Worm (Caenorhabditis elegans) whole organism, young adult: ENCODE results near the gene D1054.18.

Source experiments
- B0336.3 ChIP-seq: fragments of 200-800 bp; sonication (Bioruptor generic); IDR thresholded peaks from 2 replicates; pipeline ENCODE4 v1.3.6; 2022; ENCODE audit warnings: missing genetic modification characterization, missing compliant biosample characterization
- C06A6.2 ChIP-seq: fragments of 200-800 bp; sonication (Bioruptor generic); conservative IDR thresholded peaks from 2 replicates; pipeline ENCODE4 v1.3.6; 2022; ENCODE audit warnings: missing genetic modification characterization, missing compliant biosample characterization
- F39B2.1 ChIP-seq: fragments of 200-800 bp; sonication (Bioruptor generic); IDR thresholded peaks from 2 replicates; pipeline ENCODE4 v1.3.6; 2022; ENCODE audit warnings: missing genetic modification reagents, missing genetic modification characterization, missing compliant biosample characterization
- F49E8.2 ChIP-seq: sonication (generic microtip); optimal IDR thresholded peaks from 3 replicates; lab custom pipeline; 2017; ENCODE audit warnings: missing genetic modification characterization, mild to moderate bottlenecking, missing compliant biosample characterization, antibody characterized with exemption, moderate library complexity; ENCODE audit not compliant: insufficient read depth
- F57A8.1 ChIP-seq: fragments of 200-800 bp; sonication (Bioruptor generic); optimal IDR thresholded peaks from 2 replicates; lab custom pipeline; 2018; ENCODE audit warnings: mild to moderate bottlenecking, missing genetic modification characterization, moderate library complexity, missing compliant biosample characterization
- K11D2.4 ChIP-seq: fragments of 200-800 bp; sonication (Bioruptor generic); IDR thresholded peaks from 2 replicates; pipeline ENCODE4 v1.3.6; 2022; ENCODE audit warnings: missing genetic modification reagents, missing genetic modification characterization, missing compliant biosample characterization
- T07F8.4 ChIP-seq: sonication (generic microtip); optimal IDR thresholded peaks from 2 replicates; lab custom pipeline; 2016; ENCODE audit warnings: mild to moderate bottlenecking, missing genetic modification characterization, moderate library complexity, missing compliant biosample characterization
- Y79H2A.3 ChIP-seq: fragments of 200-800 bp; sonication (Bioruptor generic); conservative IDR thresholded peaks from 2 replicates; pipeline ENCODE4 v1.3.6; 2022; ENCODE audit warnings: missing genetic modification reagents, missing genetic modification characterization, missing compliant biosample characterization
- Y95B8A.8 ChIP-seq: fragments of 200-800 bp; sonication (Bioruptor generic); IDR thresholded peaks from 2 replicates; pipeline ENCODE4 v1.3.6; 2022; ENCODE audit warnings: missing genetic modification reagents, missing genetic modification characterization, missing compliant biosample characterization
- ZK185.1 ChIP-seq: sonication (generic microtip); optimal IDR thresholded peaks from 2 replicates; lab custom pipeline; 2016; ENCODE audit warnings: mild to moderate bottlenecking, missing genetic modification characterization, missing compliant biosample characterization; ENCODE audit not compliant: poor library complexity, severe bottlenecking
- attf-3 ChIP-seq: fragments of 200-800 bp; sonication (Bioruptor generic); conservative IDR thresholded peaks from 2 replicates; pipeline ENCODE4 v1.3.6; 2022; ENCODE audit warnings: missing genetic modification reagents, missing genetic modification characterization, missing compliant biosample characterization
- bed-2 ChIP-seq: fragments of 200-800 bp; sonication (Bioruptor generic); IDR thresholded peaks from 2 replicates; pipeline ENCODE4 v1.3.6; 2022; ENCODE audit warnings: missing genetic modification reagents, missing genetic modification characterization, missing compliant biosample characterization
- cebp-1 ChIP-seq, 2 experiments: fragments of 200-800 bp in 1 of 2; sonication (Bioruptor generic) in 1 of 2; sonication (generic microtip) in 1 of 2; IDR thresholded peaks in 1 of 2; optimal IDR thresholded peaks in 1 of 2; 2 replicates each; pipeline versions ENCODE4 v1.3.6 to Lab custom; 2017 to 2022; ENCODE audit warnings: missing compliant biosample characterization in 2 of 2, missing genetic modification characterization in 2 of 2, mild to moderate bottlenecking in 1 of 2, missing genetic modification reagents in 1 of 2, moderate library complexity in 1 of 2
- cebp-2 ChIP-seq: fragments of 200-800 bp; sonication (Bioruptor generic); IDR thresholded peaks from 2 replicates; pipeline ENCODE4 v1.3.6; 2022; ENCODE audit warnings: missing genetic modification characterization, missing compliant biosample characterization
- chd-7 ChIP-seq: sonication (generic microtip); optimal IDR thresholded peaks from 2 replicates; lab custom pipeline; 2016; ENCODE audit warnings: mild to moderate bottlenecking, missing genetic modification characterization, moderate library complexity, missing compliant biosample characterization
- dpff-1 ChIP-seq: sonication (generic microtip); optimal IDR thresholded peaks from 2 replicates; lab custom pipeline; 2017; ENCODE audit warnings: mild to moderate bottlenecking, missing genetic modification characterization, missing compliant biosample characterization
- dpl-1 ChIP-seq: fragments of 150-350 bp; optimal IDR thresholded peaks from 2 replicates; lab custom pipeline; 2014; ENCODE audit warnings: missing biosample characterization, missing genetic modification reagents, missing genetic modification characterization
- egl-44 ChIP-seq: fragments of 200-800 bp; sonication (Bioruptor generic); IDR thresholded peaks from 2 replicates; pipeline ENCODE4 v1.3.6; 2022; ENCODE audit warnings: missing genetic modification reagents, missing genetic modification characterization, missing compliant biosample characterization
- ets-4 ChIP-seq: fragments of 200-800 bp; sonication (Bioruptor generic); optimal IDR thresholded peaks from 2 replicates; lab custom pipeline; 2018; ENCODE audit warnings: mild to moderate bottlenecking, missing genetic modification characterization, missing compliant biosample characterization
- fkh-3 ChIP-seq: sonication (generic microtip); optimal IDR thresholded peaks from 2 replicates; lab custom pipeline; 2016; ENCODE audit warnings: mild to moderate bottlenecking, missing genetic modification characterization, missing compliant biosample characterization
- lag-1 ChIP-seq: fragments of 200-800 bp; sonication (Bioruptor generic); IDR thresholded peaks from 2 replicates; pipeline ENCODE4 v1.3.6; 2022; ENCODE audit warnings: missing genetic modification reagents, missing genetic modification characterization, missing compliant biosample characterization
- let-526 ChIP-seq: fragments of 200-800 bp; sonication (Bioruptor generic); IDR thresholded peaks from 2 replicates; pipeline ENCODE4 v1.3.6; 2022; ENCODE audit warnings: missing genetic modification reagents, missing genetic modification characterization, missing compliant biosample characterization
- lsy-27 ChIP-seq: sonication (generic microtip); optimal IDR thresholded peaks from 2 replicates; lab custom pipeline; 2017; ENCODE audit warnings: missing genetic modification characterization, mild to moderate bottlenecking, missing compliant biosample characterization, antibody characterized with exemption, missing genotype, borderline replicate concordance; ENCODE audit not compliant: insufficient read depth
- madf-10 ChIP-seq: sonication (generic microtip); optimal IDR thresholded peaks from 2 replicates; lab custom pipeline; 2016; ENCODE audit warnings: mild to moderate bottlenecking, missing genetic modification characterization, missing compliant biosample characterization
- nfyb-1 ChIP-seq: fragments of 200-800 bp; sonication (Bioruptor generic); IDR thresholded peaks from 2 replicates; pipeline ENCODE4 v1.3.6; 2022; ENCODE audit warnings: missing genetic modification reagents, missing genetic modification characterization, missing compliant biosample characterization
- nhr-120 ChIP-seq: fragments of 200-800 bp; sonication (Bioruptor generic); IDR thresholded peaks from 2 replicates; pipeline ENCODE4 v1.3.6; 2022; ENCODE audit warnings: missing genetic modification characterization, missing compliant biosample characterization
- nhr-27 ChIP-seq: fragments of 200-800 bp; sonication (Bioruptor generic); optimal IDR thresholded peaks from 2 replicates; lab custom pipeline; 2018; ENCODE audit warnings: mild to moderate bottlenecking, missing genetic modification characterization, moderate library complexity, missing compliant biosample characterization
- nhr-80 ChIP-seq: sonication (generic microtip); optimal IDR thresholded peaks from 2 replicates; lab custom pipeline; 2016; ENCODE audit warnings: missing genetic modification characterization, missing compliant biosample characterization
- pha-4 ChIP-seq: fragments of 150-350 bp; sonication (generic microtip); optimal IDR thresholded peaks from 2 replicates; lab custom pipeline; 2014; ENCODE audit warnings: missing biosample characterization, missing genetic modification reagents, missing genetic modification characterization
- rec-8 ChIP-seq, 2 experiments: sonication (generic microtip); optimal IDR thresholded peaks; 2 replicates each; lab custom pipeline; 2016; ENCODE audit warnings: mild to moderate bottlenecking in 2 of 2, missing genetic modification characterization in 2 of 2, missing genetic modification reagents in 2 of 2, missing genotype in 2 of 2, missing biosample characterization in 1 of 2, missing compliant biosample characterization in 1 of 2, moderate library complexity in 1 of 2
- rpc-1 ChIP-seq, 2 experiments: fragments of 150-350 bp in 1 of 2; sonication (generic microtip) in 1 of 2; optimal IDR thresholded peaks; 2 replicates each; lab custom pipeline; 2014 to 2018; ENCODE audit warnings: missing biosample characterization in 1 of 2, missing genetic modification characterization in 1 of 2, missing genetic modification reagents in 1 of 2, missing genotype in 1 of 2
- snpc-3.4 ChIP-seq: sonication (generic microtip); optimal IDR thresholded peaks from 2 replicates; lab custom pipeline; 2017; ENCODE audit warnings: missing genetic modification characterization, mild to moderate bottlenecking, missing compliant biosample characterization, antibody characterized with exemption, moderate library complexity, missing genotype, missing genetic modification reagents
- snpc-4 ChIP-seq, 5 experiments: fragments of 150-350 bp in 1 of 5; sonication (generic microtip) in 4 of 5; optimal IDR thresholded peaks; 2 replicates each; lab custom pipeline; 2014 to 2018; ENCODE audit warnings: missing genetic modification characterization in 5 of 5, missing biosample characterization in 3 of 5, antibody characterized with exemption in 2 of 5, mild to moderate bottlenecking in 2 of 5, missing compliant biosample characterization in 2 of 5, missing genotype in 2 of 5, moderate library complexity in 2 of 5, missing genetic modification reagents in 1 of 5
- somi-1 ChIP-seq: fragments of 200-800 bp; sonication (Bioruptor generic); optimal IDR thresholded peaks from 2 replicates; lab custom pipeline; 2018; ENCODE audit warnings: mild to moderate bottlenecking, missing genetic modification characterization, missing compliant biosample characterization
- tbp1 ChIP-seq: fragments of 200-800 bp; sonication (Bioruptor generic); optimal IDR thresholded peaks from 2 replicates; lab custom pipeline; 2018; ENCODE audit warnings: mild to moderate bottlenecking, missing genetic modification characterization, missing compliant biosample characterization
- tbx-9 ChIP-seq: sonication (generic microtip); optimal IDR thresholded peaks from 2 replicates; lab custom pipeline; 2016; ENCODE audit warnings: borderline replicate concordance, missing genetic modification characterization, inconsistent platforms, missing compliant biosample characterization
- xnd-1 ChIP-seq: sonication (generic microtip); optimal IDR thresholded peaks from 2 replicates; lab custom pipeline; 2016; ENCODE audit warnings: missing genotype, missing genetic modification reagents, missing genetic modification characterization, missing compliant biosample characterization
- zim-3 ChIP-seq: sonication (generic microtip); optimal IDR thresholded peaks from 2 replicates; lab custom pipeline; 2017; ENCODE audit warnings: mild to moderate bottlenecking, missing genetic modification characterization, moderate library complexity, missing compliant biosample characterization
- ztf-22 ChIP-seq: fragments of 200-800 bp; sonication (Bioruptor generic); optimal IDR thresholded peaks from 2 replicates; lab custom pipeline; 2018; ENCODE audit warnings: mild to moderate bottlenecking, missing genetic modification characterization, moderate library complexity, missing compliant biosample characterization

The D1054.18 gene

DNA sequence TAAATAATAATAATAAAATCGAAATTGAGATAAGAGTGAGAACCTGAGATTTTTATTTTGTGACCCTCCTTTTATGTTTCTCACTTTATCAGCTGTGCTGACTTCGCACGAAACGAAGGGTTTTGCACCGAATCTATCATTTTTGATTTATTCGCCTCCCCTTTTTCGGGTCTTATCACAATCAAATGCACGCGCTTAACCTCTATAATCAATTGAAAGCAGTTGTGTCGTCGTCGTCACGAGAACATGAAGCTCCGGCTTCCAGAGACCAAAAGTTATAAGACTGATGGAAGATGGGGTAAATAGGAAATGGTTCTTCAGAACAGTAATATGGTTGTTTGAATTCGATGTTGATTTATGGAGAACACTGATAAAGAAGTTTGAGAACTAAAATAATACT lies at the start of gene D1054.18:
TSS of gene D1054.18 (minus strand) at position 45 of the 400 bp plus-strand sequence.
- TF ChIP-seq zim-3 (tag; lab: Kevin White, UChicago) (no peak), ZK185.1 (no peak), K11D2.4 (GFP tag; lab: Robert Waterston, UW) (no peak), bed-2 (GFP tag; lab: Robert Waterston, UW) (no peak), Y95B8A.8 (no peak), let-526 (no peak), nhr-80 (peak; percentile 87), tbp1 (GFP tag; lab: Kevin White, UChicago) (peak; percentile 13), B0336.3 (GFP tag; lab: Robert Waterston, UW) (no peak), Y79H2A.3 (GFP tag; lab: Robert Waterston, UW) (no peak), ztf-22 (GFP tag; lab: Kevin White, UChicago) (peak; percentile 41), attf-3 (GFP tag; lab: Robert Waterston, UW) (no peak), cebp-1 (GFP tag; IDR thresholded peaks at IDR 0.05; lab: Robert Waterston, UW) (no peak), cebp-1 (tag; optimal IDR thresholded peaks at IDR 0.05; lab: Kevin White, UChicago) (peak; percentile 13), egl-44 (GFP tag; lab: Robert Waterston, UW) (no peak), dpff-1 (no peak), lsy-27 (tag; lab: Kevin White, UChicago) (no peak), somi-1 (GFP tag; lab: Kevin White, UChicago) (no peak), fkh-3 (tag; lab: Kevin White, UChicago) (no peak), T07F8.4 (no peak), madf-10 (tag; lab: Kevin White, UChicago) (peak; percentile 13), F49E8.2 (tag; lab: Kevin White, UChicago) (no peak), pha-4 (tag; lab: Kevin White, UChicago) (peak; percentile 35), nhr-120 (no peak), cebp-2 (GFP tag; lab: Robert Waterston, UW) (no peak), ets-4 (GFP tag; lab: Kevin White, UChicago) (peak; percentile 48)

DNA sequence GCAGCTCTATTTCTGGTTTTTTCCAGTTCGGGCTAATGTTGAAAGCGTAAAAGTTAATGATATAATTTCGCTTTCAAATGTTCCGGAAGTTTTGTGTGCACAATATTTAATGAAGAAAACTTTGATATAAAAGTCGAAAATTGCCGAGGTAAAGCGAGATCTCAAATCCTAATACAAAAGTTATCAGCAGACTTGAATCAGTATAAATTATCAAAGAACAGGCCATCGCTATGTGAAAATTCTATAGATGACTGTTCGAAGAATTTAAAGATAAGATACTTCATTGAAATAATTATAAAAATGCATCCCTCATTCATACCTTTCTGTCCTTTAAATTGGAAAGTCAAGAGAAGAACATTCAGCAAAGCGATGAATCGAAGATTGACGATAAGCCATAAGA lies 45.9 kb upstream of the D1054.18 start, which contains the start of gene C29A12.6:
TSS of gene C29A12.6 (plus strand) at position 301 of the 400 bp plus-strand sequence.
- TF ChIP-seq tbx-9 (tag; lab: Kevin White, UChicago) = no peak
- no peak for TF ChIP-seq nhr-27
- no peak for TF ChIP-seq chd-7 (tag; lab: Kevin White, UChicago)
- TF ChIP-seq snpc-3.4 (tag; lab: Kevin White, UChicago) = no peak
- TF ChIP-seq rec-8 (tag; optimal IDR thresholded peaks at IDR 0.05; lab: Kevin White, UChicago) = no peak
- no peak for TF ChIP-seq nfyb-1 (GFP tag; lab: Robert Waterston, UW)

DNA sequence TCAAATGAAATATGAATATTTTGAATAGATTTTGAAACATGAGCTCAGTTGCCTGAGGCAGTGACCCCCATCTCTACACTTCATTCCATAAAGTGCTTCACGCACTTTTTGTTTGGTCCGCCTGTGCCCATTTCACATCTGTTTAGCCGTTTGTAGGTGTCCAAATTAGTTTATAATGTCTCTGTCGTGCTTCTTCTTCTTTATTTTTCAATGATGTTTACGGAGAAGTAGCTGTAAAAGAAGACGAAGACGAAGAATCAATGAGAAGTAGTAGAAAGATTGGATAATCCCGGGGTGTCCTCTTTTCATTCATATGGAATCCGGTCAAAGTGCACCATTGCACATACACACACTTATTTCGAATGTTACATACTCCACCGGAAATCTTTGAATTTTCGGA lies 38.4 kb upstream of the D1054.18 start:
- TF ChIP-seq snpc-4 (GFP tag; optimal IDR thresholded peaks at IDR 0.05; lab: Kevin White, UChicago) (no peak), snpc-4 (tag; optimal IDR thresholded peaks at IDR 0.05; lab: Kevin White, UChicago) (no peak), T07F8.4 (no peak), snpc-3.4 (tag; lab: Kevin White, UChicago) (no peak), xnd-1 (no peak), B0336.3 (GFP tag; lab: Robert Waterston, UW) (no peak), F57A8.1 (GFP tag; lab: Kevin White, UChicago) (no peak), rpc-1 (optimal IDR thresholded peaks at IDR 0.05; lab: Kevin White, UChicago) (no peak), rpc-1 (tag; optimal IDR thresholded peaks at IDR 0.05; lab: Kevin White, UChicago) (no peak), C06A6.2 (no peak), F39B2.1 (no peak), dpl-1 (GFP tag; lab: Kevin White, UChicago) (no peak), Y95B8A.8 (no peak), lag-1 (GFP tag; lab: Robert Waterston, UW) (no peak)
- TF ChIP-seq, all 124 proteins: peak for 0
